Fruit fly (Drosophila melanogaster) whole organism: Measurements from ENCODE around the gene CG4480.
"Not testable (repeated sequence)": the region's sequence is repeated elsewhere in the genome, so short reads cannot be mapped to it uniquely, and the experiment has no call there.

Source experiments
- CG8478 ChIP-seq: fragments of >200 bp; optimal IDR thresholded peaks from 2 replicates; lab custom pipeline; 2018; ENCODE audit warnings: inconsistent platforms
- Dll ChIP-seq: fragments of >200 bp; optimal IDR thresholded peaks from 2 replicates; lab custom pipeline; 2017
- EcR ChIP-seq, 2 experiments: fragments of >200 bp; optimal IDR thresholded peaks; 2 replicates each; lab custom pipeline; 2017; ENCODE audit warnings: missing biosample characterization in 2 of 2, missing genetic modification characterization in 2 of 2, missing genetic modification reagents in 2 of 2
- pan ChIP-seq: fragments of >200 bp; optimal IDR thresholded peaks from 2 replicates; lab custom pipeline; 2017
- psq ChIP-seq: fragments of >200 bp; optimal IDR thresholded peaks from 2 replicates; lab custom pipeline; 2017
- usp ChIP-seq: fragments of >200 bp; optimal IDR thresholded peaks from 2 replicates; lab custom pipeline; 2017; ENCODE audit warnings: missing biosample characterization, missing genetic modification characterization, mixed read lengths

CG4480 gene

dm6 chr2L:14871922-14872321, at the start of gene CG4480:
TSS of gene CG4480 (minus strand) at chr2L:14872022.
- TF ChIP-seq Dll (lab: Kevin White, UChicago) (no peak), CG8478 (lab: Kevin White, UChicago) (no peak), usp (no peak), EcR (GFP tag; optimal IDR thresholded peaks at IDR 0.05; lab: Kevin White, UChicago) (no peak), psq (lab: Kevin White, UChicago) (no peak), pan (no peak)

- TF ChIP-seq Dll (lab: Kevin White, UChicago): no peak
- no peak for TF ChIP-seq pan
- TF ChIP-seq EcR (GFP tag; optimal IDR thresholded peaks at IDR 0.05; lab: Kevin White, UChicago): no peak
Observed at dm6 chr2L:14887530-14887929, 15.7 kb upstream of the CG4480 start.

- TF ChIP-seq pan; EcR (GFP tag; optimal IDR thresholded peaks at IDR 0.05; lab: Kevin White, UChicago); CG8478 (lab: Kevin White, UChicago): not testable (repeated sequence)
Observed at dm6 chr2L:14883621-14884020, 11.8 kb upstream of the CG4480 start, which contains the start of gene ProtB. TSS of gene ProtB (minus strand) at chr2L:14883721.

dm6 chr2L:14881552-14881951, 9.7 kb upstream of the CG4480 start, which contains the start of gene ProtA:
TSS of gene ProtA (minus strand) at chr2L:14881652.
- not testable (repeated sequence) for TF ChIP-seq usp; EcR (GFP tag; optimal IDR thresholded peaks at IDR 0.05; lab: Kevin White, UChicago); psq (lab: Kevin White, UChicago)

dm6 chr2L:14876233-14876632, 4.4 kb upstream of the CG4480 start, which contains the start of gene CG15278:
TSS of gene CG15278 (minus strand) at chr2L:14876333.
- TF ChIP-seq pan (no peak), usp (no peak), Dll (lab: Kevin White, UChicago) (no peak), EcR (GFP tag; optimal IDR thresholded peaks at IDR 0.05; lab: Kevin White, UChicago) (no peak), CG8478 (lab: Kevin White, UChicago) (no peak)

- TF ChIP-seq CG8478 (lab: Kevin White, UChicago) (no peak), pan (no peak), usp (no peak), Dll (lab: Kevin White, UChicago) (no peak), EcR (GFP tag; optimal IDR thresholded peaks at IDR 0.05; lab: Kevin White, UChicago) (no peak), psq (lab: Kevin White, UChicago) (no peak)
Observed at dm6 chr2L:14851678-14852077, 20.1 kb downstream of the CG4480 start, which contains the start of gene CG15279. TSS of gene CG15279 (minus strand) at chr2L:14851749.

dm6 chr2L:14842058-14842457, 29.8 kb downstream of the CG4480 start, which contains the start of gene CG42682:
TSS of gene CG42682 (plus strand) at chr2L:14842358.
- TF ChIP-seq psq (lab: Kevin White, UChicago) (no peak), Dll (lab: Kevin White, UChicago) (no peak), CG8478 (lab: Kevin White, UChicago) (no peak), usp (no peak), EcR (GFP tag; optimal IDR thresholded peaks at IDR 0.05; lab: Kevin White, UChicago) (no peak)
